Fruit fly (Drosophila melanogaster): ENCODE results near the gene Uggt.

Gene Uggt

DNA sequence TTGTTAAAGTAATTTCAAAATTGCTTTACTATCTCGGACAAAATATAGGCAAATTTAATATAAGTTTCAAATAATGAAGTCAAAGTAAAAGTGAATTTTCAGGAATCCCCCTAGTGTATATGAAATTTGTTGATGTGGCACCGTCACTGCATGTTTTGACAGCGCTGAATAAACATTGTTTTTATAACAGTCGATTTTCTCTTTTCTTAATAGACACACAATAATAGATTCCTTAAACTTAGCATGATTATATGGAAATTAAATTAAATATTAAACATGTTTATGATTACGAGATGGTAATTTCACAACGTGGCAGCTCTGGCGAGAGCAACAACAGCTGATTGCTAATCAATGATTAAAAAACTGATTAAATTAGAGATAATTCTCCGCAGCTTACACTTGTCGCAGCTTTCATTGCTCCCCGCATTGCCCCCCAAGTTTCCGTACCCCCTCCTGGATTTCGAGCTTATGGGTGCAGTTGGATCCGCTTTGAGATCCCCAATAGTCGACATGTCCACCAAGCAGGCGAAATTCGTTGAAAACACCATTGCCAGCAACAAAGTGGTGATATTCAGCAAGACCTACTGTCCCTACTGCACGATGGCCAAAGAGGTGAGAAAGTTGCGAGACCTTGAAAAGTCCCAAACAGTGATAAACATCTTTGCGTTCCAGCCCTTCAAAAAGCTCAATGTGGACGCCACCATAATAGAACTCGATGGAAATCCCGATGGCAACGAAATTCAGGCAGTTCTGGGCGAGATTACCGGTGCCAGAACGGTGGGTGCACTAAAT is 3.3 kb upstream of the Uggt start, which contains the start of gene Grx1:
TSS of gene Grx1 (plus strand) at position 196 of the 792 bp plus-strand sequence.
- TF ChIP-seq cnc (optimal IDR thresholded peaks at IDR 0.05) (no peak), CG7045 (GFP tag; optimal IDR thresholded peaks at IDR 0.05) (peak; percentile 72), kay (GFP tag; ENCODE audit: borderline replicate concordance) (no peak), Mnt (GFP tag; optimal IDR thresholded peaks at IDR 0.05) (peak; percentile 63), CG7101 (tag; optimal IDR thresholded peaks at IDR 0.05) (peak; percentile 77), CG5204 (GFP tag; optimal IDR thresholded peaks at IDR 0.05) (peak; percentile 80), Clk (GFP tag; optimal IDR thresholded peaks at IDR 0.05) (peak; percentile 30), ovo (GFP tag; optimal IDR thresholded peaks at IDR 0.05) (no peak), CG14711 (tag; optimal IDR thresholded peaks at IDR 0.05) (peak; percentile 84), CG12768 (GFP tag; optimal IDR thresholded peaks at IDR 0.05) (peak; percentile 31), toe (GFP tag; optimal IDR thresholded peaks at IDR 0.05) (peak; percentile 75), cic (GFP tag; optimal IDR thresholded peaks at IDR 0.05) (peak; percentile 63), tj (GFP tag; optimal IDR thresholded peaks at IDR 0.05) (peak; percentile 56), bab1 (GFP tag; optimal IDR thresholded peaks at IDR 0.05) (peak; percentile 67), CG11617 (GFP tag; optimal IDR thresholded peaks at IDR 0.05) (peak; percentile 83), pad (GFP tag; optimal IDR thresholded peaks at IDR 0.05) (peak; percentile 19), CG1620 (GFP tag; optimal IDR thresholded peaks at IDR 0.05) (peak; percentile 46), Crg-1 (GFP tag; optimal IDR thresholded peaks at IDR 0.05) (peak; percentile 53), CG33017 (tag; optimal IDR thresholded peaks at IDR 0.05) (peak; percentile 37), Hr96 (GFP tag; optimal IDR thresholded peaks at IDR 0.05) (peak; percentile 60)

DNA sequence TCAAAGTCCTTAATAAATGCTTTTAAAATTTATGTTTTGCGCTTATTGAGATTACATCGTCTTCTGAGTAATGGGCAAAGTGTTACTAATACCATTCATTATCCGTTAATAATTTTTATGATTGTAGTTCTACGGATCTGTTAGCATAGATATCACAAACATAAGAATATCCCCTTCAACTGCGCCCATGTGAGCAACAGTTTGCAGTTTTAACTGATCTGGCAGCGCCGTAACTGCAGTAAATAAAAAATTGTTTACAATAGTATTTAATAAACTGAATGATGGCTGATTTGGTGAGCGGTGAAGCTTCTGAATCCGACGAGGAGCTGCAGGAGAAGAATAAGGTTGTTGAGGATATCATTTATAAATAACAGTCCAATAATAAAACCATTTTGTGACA is 2.5 kb upstream of the Uggt start, which contains the start of gene Blos3:
TSS of gene Blos3 (plus strand) at position 198 of the 400 bp plus-strand sequence.
- TF ChIP-seq Crg-1 (GFP tag; optimal IDR thresholded peaks at IDR 0.05) (no peak), kay (GFP tag; ENCODE audit: borderline replicate concordance) (no peak), Clk (GFP tag; optimal IDR thresholded peaks at IDR 0.05) (peak; percentile 19), tj (GFP tag; optimal IDR thresholded peaks at IDR 0.05) (peak; percentile 22), Mnt (GFP tag; optimal IDR thresholded peaks at IDR 0.05) (peak; percentile 23), pad (GFP tag; optimal IDR thresholded peaks at IDR 0.05) (no peak), Hr96 (GFP tag; optimal IDR thresholded peaks at IDR 0.05) (no peak), CG14711 (tag; optimal IDR thresholded peaks at IDR 0.05) (peak; percentile 54), CG12768 (GFP tag; optimal IDR thresholded peaks at IDR 0.05) (peak; percentile 3), CG1620 (GFP tag; optimal IDR thresholded peaks at IDR 0.05) (peak; percentile 34), toe (GFP tag; optimal IDR thresholded peaks at IDR 0.05) (peak; percentile 43), ovo (GFP tag; optimal IDR thresholded peaks at IDR 0.05) (no peak), CG33017 (tag; optimal IDR thresholded peaks at IDR 0.05) (peak; percentile 47), CG11617 (GFP tag; optimal IDR thresholded peaks at IDR 0.05) (peak; percentile 45), cnc (optimal IDR thresholded peaks at IDR 0.05) (no peak), bab1 (GFP tag; optimal IDR thresholded peaks at IDR 0.05) (peak; percentile 52), CG7101 (tag; optimal IDR thresholded peaks at IDR 0.05) (peak; percentile 62), CG5204 (GFP tag; optimal IDR thresholded peaks at IDR 0.05) (no peak), cic (GFP tag; optimal IDR thresholded peaks at IDR 0.05) (no peak), CG7045 (GFP tag; optimal IDR thresholded peaks at IDR 0.05) (peak; percentile 24)

- TF ChIP-seq Hr96 (GFP tag; optimal IDR thresholded peaks at IDR 0.05) (no peak), CG33017 (tag; optimal IDR thresholded peaks at IDR 0.05) (no peak), cic (GFP tag; optimal IDR thresholded peaks at IDR 0.05) (no peak), bab1 (GFP tag; optimal IDR thresholded peaks at IDR 0.05) (no peak)
Observed at dm6 chr3L:18881613-18882012, 9.1 kb downstream of the Uggt start.

DNA sequence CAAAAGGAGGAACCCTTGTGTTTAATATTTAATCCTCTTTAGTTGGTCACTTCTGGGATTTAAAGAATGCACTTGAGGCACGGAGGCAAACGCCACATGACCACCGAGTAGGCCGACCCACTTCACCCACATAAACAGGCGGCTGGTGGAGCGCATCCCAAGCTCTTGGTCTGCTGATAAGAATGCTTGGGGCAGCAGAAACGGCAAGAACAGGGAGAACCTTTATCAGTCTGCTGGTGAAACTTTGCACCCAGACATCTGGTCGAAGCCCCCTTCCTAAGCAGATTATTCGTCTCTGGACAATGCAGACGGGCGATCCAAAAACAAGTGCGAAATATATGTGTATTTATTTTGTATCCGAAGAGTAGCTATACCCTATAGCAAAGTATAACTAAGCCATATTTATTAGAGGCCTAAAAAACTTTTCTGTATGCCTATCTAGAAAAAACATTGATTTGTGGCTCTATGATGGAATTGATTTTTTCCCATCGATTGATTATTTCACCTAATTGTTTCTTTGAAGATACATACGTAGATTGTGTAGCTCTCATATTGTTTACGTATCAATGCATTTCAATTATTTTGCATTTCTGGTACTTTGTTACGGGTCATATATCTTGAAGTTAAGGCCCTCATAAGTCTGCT is 16.8 kb downstream of the Uggt start:
- TF ChIP-seq cic (GFP tag; optimal IDR thresholded peaks at IDR 0.05) (peak; percentile 51), tj (GFP tag; optimal IDR thresholded peaks at IDR 0.05) (peak; percentile 50), cnc (optimal IDR thresholded peaks at IDR 0.05) (no peak), CG12768 (GFP tag; optimal IDR thresholded peaks at IDR 0.05) (peak; percentile 50)

DNA sequence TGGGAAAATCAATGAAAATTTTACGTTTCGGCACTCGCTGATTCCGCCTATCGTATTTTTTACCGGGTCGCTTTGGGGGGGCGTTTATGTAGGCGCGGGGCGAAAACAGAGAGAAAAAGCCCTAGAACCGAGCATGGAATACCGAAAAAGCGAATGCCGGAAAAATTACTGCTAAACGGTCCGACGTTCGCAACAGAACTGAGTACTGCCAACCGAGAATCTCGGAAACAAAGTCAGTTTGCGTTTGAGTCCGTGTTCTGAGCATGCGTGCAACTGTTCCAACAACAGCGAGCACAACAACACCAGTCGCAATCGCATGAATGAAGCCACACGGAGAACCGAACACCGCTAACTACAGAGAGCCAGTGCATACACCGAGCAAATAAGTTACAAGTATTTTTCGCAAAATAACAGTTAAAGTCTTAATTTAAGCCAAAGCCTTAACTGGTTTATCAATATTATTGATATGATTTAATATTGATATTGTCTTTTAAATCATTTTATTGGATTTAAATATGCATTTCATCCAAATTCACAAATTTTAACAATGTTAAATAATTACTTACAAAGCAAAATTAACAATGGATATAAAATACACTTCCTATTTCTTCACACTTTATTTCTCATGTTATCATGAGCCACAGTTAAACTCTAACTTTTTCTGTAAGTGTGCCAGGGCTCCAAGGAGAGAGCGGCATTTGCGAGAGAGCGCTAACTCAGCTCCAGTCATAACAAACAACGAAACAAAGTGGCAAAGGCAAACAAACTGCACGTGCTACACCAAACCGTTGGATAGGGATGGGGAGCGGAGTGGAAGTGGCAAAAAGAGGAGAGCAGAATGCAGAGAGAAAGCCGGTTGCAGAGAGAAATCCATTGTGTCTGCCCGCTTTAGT is 18.0 kb downstream of the Uggt start, which contains the start of gene CG3961:
TSS of gene CG3961 (minus strand) at position 201 of the 893 bp plus-strand sequence.
- TF ChIP-seq cnc (optimal IDR thresholded peaks at IDR 0.05) (no peak), ovo (GFP tag; optimal IDR thresholded peaks at IDR 0.05) (peak; percentile 82), kay (GFP tag; ENCODE audit: borderline replicate concordance) (peak; percentile 90), CG5204 (GFP tag; optimal IDR thresholded peaks at IDR 0.05) (peak; percentile 93), CG12768 (GFP tag; optimal IDR thresholded peaks at IDR 0.05) (peak; percentile 94), cic (GFP tag; optimal IDR thresholded peaks at IDR 0.05) (peak; percentile 93), Mnt (GFP tag; optimal IDR thresholded peaks at IDR 0.05) (peak; percentile 84), Hr96 (GFP tag; optimal IDR thresholded peaks at IDR 0.05) (peak; percentile 80), Crg-1 (GFP tag; optimal IDR thresholded peaks at IDR 0.05) (peak; percentile 76), toe (GFP tag; optimal IDR thresholded peaks at IDR 0.05) (peak; percentile 91), CG14711 (tag; optimal IDR thresholded peaks at IDR 0.05) (peak; percentile 87), tj (GFP tag; optimal IDR thresholded peaks at IDR 0.05) (peak; percentile 90), CG7101 (tag; optimal IDR thresholded peaks at IDR 0.05) (peak; percentile 91), pad (GFP tag; optimal IDR thresholded peaks at IDR 0.05) (peak; percentile 89), bab1 (GFP tag; optimal IDR thresholded peaks at IDR 0.05) (peak; percentile 93), CG1620 (GFP tag; optimal IDR thresholded peaks at IDR 0.05) (peak; percentile 83), CG7045 (GFP tag; optimal IDR thresholded peaks at IDR 0.05) (peak; percentile 97), Clk (GFP tag; optimal IDR thresholded peaks at IDR 0.05) (peak; percentile 84), CG11617 (GFP tag; optimal IDR thresholded peaks at IDR 0.05) (peak; percentile 98), CG33017 (tag; optimal IDR thresholded peaks at IDR 0.05) (peak; percentile 94)
